Worm (Caenorhabditis elegans) whole organism, L2 larva: ENCODE measurements around the gene gly-8.

Experiments
- C34F6.9 ChIP-seq: fragments of 150-350 bp; optimal IDR thresholded peaks from 2 replicates; lab custom pipeline; 2014; ENCODE audit warnings: missing biosample characterization, missing genetic modification characterization
- Y55F3AM.14 ChIP-seq: fragments of 200-800 bp; sonication (Bioruptor generic); optimal IDR thresholded peaks from 2 replicates; lab custom pipeline; 2018; ENCODE audit warnings: mild to moderate bottlenecking, missing genetic modification characterization, missing compliant biosample characterization
- ZK546.5 ChIP-seq: sonication (generic microtip); optimal IDR thresholded peaks from 2 replicates; lab custom pipeline; 2017; ENCODE audit warnings: missing biosample characterization, missing genetic modification characterization
- aly-2 ChIP-seq: fragments of 150-350 bp; optimal IDR thresholded peaks from 2 replicates; lab custom pipeline; 2014; ENCODE audit warnings: missing biosample characterization, missing genetic modification characterization
- ama-1 ChIP-seq: fragments of 150-350 bp; optimal IDR thresholded peaks from 2 replicates; lab custom pipeline; 2018; ENCODE audit warnings: inconsistent platforms
- crh-2 ChIP-seq: sonication (generic microtip); optimal IDR thresholded peaks from 2 replicates; lab custom pipeline; 2017; ENCODE audit warnings: missing biosample characterization, missing genetic modification characterization
- dmd-4 ChIP-seq: sonication (generic microtip); optimal IDR thresholded peaks from 2 replicates; lab custom pipeline; 2017; ENCODE audit warnings: missing biosample characterization, missing genetic modification characterization
- egl-27 ChIP-seq: sonication (generic microtip); optimal IDR thresholded peaks from 3 replicates; lab custom pipeline; 2017; ENCODE audit warnings: missing biosample characterization, missing genetic modification reagents, missing genetic modification characterization
- elt-1 ChIP-seq: fragments of 150-350 bp; optimal IDR thresholded peaks from 2 replicates; lab custom pipeline; 2014; ENCODE audit warnings: missing biosample characterization, missing genetic modification characterization
- elt-3 ChIP-seq: sonication (generic microtip); optimal IDR thresholded peaks from 2 replicates; lab custom pipeline; 2017; ENCODE audit warnings: missing biosample characterization, missing genetic modification characterization
- fos-1 ChIP-seq: fragments of 150-350 bp; optimal IDR thresholded peaks from 2 replicates; lab custom pipeline; 2014; ENCODE audit warnings: missing biosample characterization, missing genetic modification characterization
- gmeb-1 ChIP-seq: fragments of 150-350 bp; optimal IDR thresholded peaks from 2 replicates; lab custom pipeline; 2014; ENCODE audit warnings: missing biosample characterization, missing genetic modification characterization
- lin-11 ChIP-seq: fragments of 150-350 bp; sonication (generic microtip); optimal IDR thresholded peaks from 2 replicates; lab custom pipeline; 2014; ENCODE audit warnings: missing biosample characterization, missing genetic modification characterization, inconsistent platforms, mixed read lengths
- lin-13 ChIP-seq: fragments of 150-350 bp; optimal IDR thresholded peaks from 2 replicates; lab custom pipeline; 2014; ENCODE audit warnings: missing biosample characterization, missing genetic modification reagents, missing genetic modification characterization
- lin-39 ChIP-seq: fragments of 150-350 bp; optimal IDR thresholded peaks from 2 replicates; lab custom pipeline; 2014; ENCODE audit warnings: missing biosample characterization, missing genetic modification reagents, missing genetic modification characterization
- mab-5 ChIP-seq: fragments of 150-350 bp; optimal IDR thresholded peaks from 2 replicates; lab custom pipeline; 2014; ENCODE audit warnings: missing biosample characterization, missing genetic modification characterization
- mbf-1 ChIP-seq: sonication (generic microtip); optimal IDR thresholded peaks from 2 replicates; lab custom pipeline; 2017; ENCODE audit warnings: missing biosample characterization, missing genetic modification characterization
- nhr-10 ChIP-seq: sonication (generic microtip); optimal IDR thresholded peaks from 2 replicates; lab custom pipeline; 2017; ENCODE audit warnings: missing biosample characterization, missing genetic modification characterization
- nhr-11 ChIP-seq: fragments of 150-350 bp; optimal IDR thresholded peaks from 2 replicates; lab custom pipeline; 2014; ENCODE audit warnings: missing biosample characterization, missing genetic modification characterization
- nhr-129 ChIP-seq: fragments of 150-350 bp; optimal IDR thresholded peaks from 2 replicates; lab custom pipeline; 2014; ENCODE audit warnings: missing biosample characterization, missing genetic modification characterization
- nhr-21 ChIP-seq: fragments of 150-350 bp; optimal IDR thresholded peaks from 2 replicates; lab custom pipeline; 2014; ENCODE audit warnings: missing biosample characterization, missing genetic modification characterization
- nhr-237 ChIP-seq: fragments of 150-350 bp; optimal IDR thresholded peaks from 2 replicates; lab custom pipeline; 2014; ENCODE audit warnings: missing biosample characterization, missing genetic modification characterization
- nhr-6 ChIP-seq: fragments of 150-350 bp; optimal IDR thresholded peaks from 2 replicates; lab custom pipeline; 2014; ENCODE audit warnings: missing biosample characterization, missing genetic modification characterization
- nhr-77 ChIP-seq: fragments of 150-350 bp; optimal IDR thresholded peaks from 2 replicates; lab custom pipeline; 2014; ENCODE audit warnings: missing biosample characterization, missing genetic modification characterization
- peb-1 ChIP-seq: fragments of 150-350 bp; optimal IDR thresholded peaks from 2 replicates; lab custom pipeline; 2014; ENCODE audit warnings: missing biosample characterization, missing genetic modification characterization
- sem-4 ChIP-seq: fragments of 150-350 bp; optimal IDR thresholded peaks from 2 replicates; lab custom pipeline; 2014; ENCODE audit warnings: missing biosample characterization, missing genetic modification reagents, missing genetic modification characterization
- skn-1 ChIP-seq: sonication (generic microtip); optimal IDR thresholded peaks from 2 replicates; lab custom pipeline; 2017; ENCODE audit warnings: missing biosample characterization, missing genetic modification characterization
- sma-3 ChIP-seq: sonication (generic microtip); optimal IDR thresholded peaks from 2 replicates; lab custom pipeline; 2016; ENCODE audit warnings: missing genetic modification reagents, missing genetic modification characterization, missing compliant biosample characterization
- sma-9 ChIP-seq, 2 experiments: fragments of 150-350 bp in 1 of 2; sonication (generic microtip) in 1 of 2; optimal IDR thresholded peaks; 2 replicates each; lab custom pipeline; 2014 to 2016; ENCODE audit warnings: missing genetic modification characterization in 2 of 2, mild to moderate bottlenecking in 1 of 2, missing biosample characterization in 1 of 2, missing compliant biosample characterization in 1 of 2, missing genetic modification reagents in 1 of 2, moderate library complexity in 1 of 2
- snpc-4 ChIP-seq: fragments of 150-350 bp; optimal IDR thresholded peaks from 2 replicates; lab custom pipeline; 2014; ENCODE audit warnings: missing biosample characterization, missing genetic modification characterization
- unc-39 ChIP-seq: fragments of 150-350 bp; optimal IDR thresholded peaks from 2 replicates; lab custom pipeline; 2014; ENCODE audit warnings: missing biosample characterization, missing genetic modification characterization
- unc-55 ChIP-seq: fragments of 150-350 bp; sonication (generic microtip); optimal IDR thresholded peaks from 3 replicates; lab custom pipeline; 2014; ENCODE audit warnings: missing biosample characterization, missing genetic modification reagents, missing genetic modification characterization
- unc-62 ChIP-seq: fragments of 150-350 bp; optimal IDR thresholded peaks from 2 replicates; lab custom pipeline; 2014; ENCODE audit warnings: missing biosample characterization, missing genetic modification reagents, missing genetic modification characterization
- zag-1 ChIP-seq: fragments of 150-350 bp; optimal IDR thresholded peaks from 2 replicates; lab custom pipeline; 2014; ENCODE audit warnings: missing biosample characterization, missing genetic modification characterization
- ztf-11 ChIP-seq: sonication (generic microtip); optimal IDR thresholded peaks from 2 replicates; lab custom pipeline; 2017; ENCODE audit warnings: missing biosample characterization, missing genetic modification characterization
- ztf-4 ChIP-seq: fragments of 150-350 bp; optimal IDR thresholded peaks from 2 replicates; lab custom pipeline; 2014; ENCODE audit warnings: missing biosample characterization, missing genetic modification characterization

Gene gly-8

ce11 chrIII:11590255-11590654 is 34.8 kb upstream of the gly-8 start:
- no peak for TF ChIP-seq ztf-4 (tag; lab: Kevin White, UChicago)
- no peak for TF ChIP-seq sma-3 (GFP tag; lab: Kevin White, UChicago)
- no peak for TF ChIP-seq unc-55 (GFP tag; lab: Kevin White, UChicago)
- no peak for TF ChIP-seq elt-3 (tag; lab: Kevin White, UChicago)
- TF ChIP-seq elt-1, result no peak
- no peak for TF ChIP-seq lin-11 (tag; lab: Kevin White, UChicago)
- no peak for TF ChIP-seq sma-9 (GFP tag; optimal IDR thresholded peaks at IDR 0.05; lab: Kevin White, UChicago)
- no peak for TF ChIP-seq sma-9 (tag; optimal IDR thresholded peaks at IDR 0.05; lab: Kevin White, UChicago)
- no peak for TF ChIP-seq ama-1

ce11 chrIII:11592096-11592495 is 32.9 kb upstream of the gly-8 start:
- TF ChIP-seq aly-2 (tag; lab: Kevin White, UChicago) (no peak), lin-39 (tag; lab: Kevin White, UChicago) (no peak), dmd-4 (tag; lab: Kevin White, UChicago) (no peak), nhr-10 (tag; lab: Kevin White, UChicago) (no peak), ama-1 (no peak), C34F6.9 (tag; lab: Kevin White, UChicago) (no peak), nhr-11 (tag; lab: Kevin White, UChicago) (no peak), egl-27 (tag; lab: Kevin White, UChicago) (no peak), ztf-11 (tag; lab: Kevin White, UChicago) (no peak), unc-39 (tag; lab: Kevin White, UChicago) (no peak), elt-1 (no peak), nhr-237 (tag; lab: Kevin White, UChicago) (no peak), gmeb-1 (tag; lab: Kevin White, UChicago) (no peak), nhr-129 (tag; lab: Kevin White, UChicago) (no peak), zag-1 (tag; lab: Kevin White, UChicago) (no peak), peb-1 (no peak), nhr-21 (no peak), snpc-4 (tag; lab: Kevin White, UChicago) (no peak), sem-4 (tag; lab: Kevin White, UChicago) (no peak), ZK546.5 (tag; lab: Kevin White, UChicago) (no peak)
- TF ChIP-seq, all 48 proteins: peak for 0

ce11 chrIII:11607870-11608269 is 17.2 kb upstream of the gly-8 start, which contains the start of gene Y66D12A.1:
Gene Y66D12A.1 (plus strand): TSS chrIII:11608170.
- TF ChIP-seq elt-1, result no peak
- no peak for TF ChIP-seq ztf-4 (tag; lab: Kevin White, UChicago)
- TF ChIP-seq dmd-4 (tag; lab: Kevin White, UChicago), result no peak
- TF ChIP-seq peb-1, result no peak
- TF ChIP-seq nhr-129 (tag; lab: Kevin White, UChicago), result no peak
- no peak for TF ChIP-seq unc-62 (GFP tag; lab: Kevin White, UChicago)
- no peak for TF ChIP-seq C34F6.9 (tag; lab: Kevin White, UChicago)
- TF ChIP-seq Y55F3AM.14 (GFP tag; lab: Kevin White, UChicago), result no peak
- TF ChIP-seq nhr-6, result no peak
- TF ChIP-seq nhr-77 (tag; lab: Kevin White, UChicago), result no peak
- no peak for TF ChIP-seq mbf-1 (tag; lab: Kevin White, UChicago)
- TF ChIP-seq ama-1, result no peak
- TF ChIP-seq egl-27 (tag; lab: Kevin White, UChicago), result no peak
- TF ChIP-seq skn-1, result no peak
- no peak for TF ChIP-seq gmeb-1 (tag; lab: Kevin White, UChicago)
- TF ChIP-seq lin-13 (GFP tag; lab: Kevin White, UChicago), result no peak
- TF ChIP-seq aly-2 (tag; lab: Kevin White, UChicago), result no peak

- TF ChIP-seq ztf-11 (tag; lab: Kevin White, UChicago), result no peak
- no peak for TF ChIP-seq mbf-1 (tag; lab: Kevin White, UChicago)
- TF ChIP-seq elt-1, result no peak
- no peak for TF ChIP-seq gmeb-1 (tag; lab: Kevin White, UChicago)
- no peak for TF ChIP-seq lin-11 (tag; lab: Kevin White, UChicago)
- no peak for TF ChIP-seq elt-3 (tag; lab: Kevin White, UChicago)
- TF ChIP-seq ztf-4 (tag; lab: Kevin White, UChicago), result no peak
- TF ChIP-seq nhr-6, result no peak
- TF ChIP-seq crh-2 (tag; lab: Kevin White, UChicago), result no peak
- no peak for TF ChIP-seq fos-1
- no peak for TF ChIP-seq mab-5 (tag; lab: Kevin White, UChicago)
- TF ChIP-seq C34F6.9 (tag; lab: Kevin White, UChicago), result no peak
Measured at ce11 chrIII:11609568-11609967, 15.5 kb upstream of the gly-8 start, which contains the start of gene Y66D12A.30. Gene Y66D12A.30 (plus strand): TSS chrIII:11609868.
